Worm (Caenorhabditis elegans): ENCODE data around the gene atg-16.2.

- TF ChIP-seq W03F9.2 (tag; optimal IDR thresholded peaks at IDR 0.05) (no peak), him-1 (tag; optimal IDR thresholded peaks at IDR 0.05) (no peak), dao-5 (tag; optimal IDR thresholded peaks at IDR 0.05) (no peak)
These were observed 38.0 kb upstream of the atg-16.2 start for ce11 chrII:6491187-6491586.
